Fruit fly (Drosophila melanogaster) whole organism, embryonic: ENCODE measurements around the gene Teh1.

Experiments
- CG13775 ChIP-seq: fragments of 200-800 bp; sonication (Bioruptor generic); optimal IDR thresholded peaks from 3 replicates; lab custom pipeline; 2017; ENCODE audit warnings: missing biosample characterization, mild to moderate bottlenecking, missing genetic modification characterization
- CG17829 ChIP-seq: fragments of 200-800 bp; optimal IDR thresholded peaks from 2 replicates; lab custom pipeline; 2019; ENCODE audit warnings: missing biosample characterization, mild to moderate bottlenecking, missing genetic modification characterization, moderate library complexity
- CG1832 ChIP-seq: fragments of 200-800 bp; sonication (Bioruptor generic); optimal IDR thresholded peaks from 2 replicates; lab custom pipeline; 2017; ENCODE audit warnings: missing biosample characterization, mild to moderate bottlenecking, missing genetic modification characterization, inconsistent platforms
- Eip74EF ChIP-seq, 2 experiments: fragments of 200-800 bp in 1 of 2; fragments of >200 bp in 1 of 2; sonication (Bioruptor generic) in 1 of 2; optimal IDR thresholded peaks; 2 replicates each; lab custom pipeline; 2017 to 2019; ENCODE audit warnings: missing biosample characterization in 2 of 2, missing genetic modification characterization in 2 of 2, mild to moderate bottlenecking in 1 of 2, moderate library complexity in 1 of 2
- grn ChIP-seq: fragments of 200-800 bp; sonication (Bioruptor generic); optimal IDR thresholded peaks from 3 replicates; lab custom pipeline; 2017; ENCODE audit warnings: missing biosample characterization, missing genetic modification characterization
- stc ChIP-seq: fragments of 200-800 bp; sonication (Bioruptor generic); IDR thresholded peaks from 2 replicates; pipeline ENCODE4 v1.3.6; 2022; ENCODE audit warnings: missing biosample characterization, missing genetic modification characterization

- TF ChIP-seq CG17829 (tag; lab: Kevin White, UChicago) (no peak), Eip74EF (GFP tag; optimal IDR thresholded peaks at IDR 0.05; lab: Kevin White, UChicago) (no peak), CG1832 (GFP tag; lab: Kevin White, UChicago) (no peak), grn (GFP tag; lab: Kevin White, UChicago) (no peak), stc (GFP tag; lab: Robert Waterston, UW) (no peak), CG13775 (GFP tag; lab: Kevin White, UChicago) (no peak)
Measured at dm6 chr3R:9882019-9882418, 14.1 kb upstream of the Teh1 start.
